Worm (Caenorhabditis elegans) whole organism, young adult: ENCODE results near the gene sid-3.

Source experiments
- B0019.2 ChIP-seq: fragments of 200-800 bp; sonication (Bioruptor generic); conservative IDR thresholded peaks from 2 replicates; pipeline ENCODE4 v1.3.6; 2022; ENCODE audit warnings: missing genetic modification reagents, missing genetic modification characterization, missing compliant biosample characterization
- B0261.1 ChIP-seq: sonication (generic microtip); optimal IDR thresholded peaks from 2 replicates; lab custom pipeline; 2016; ENCODE audit warnings: mild to moderate bottlenecking, missing genetic modification characterization, moderate library complexity, missing compliant biosample characterization
- F23B12.7 ChIP-seq: sonication (generic microtip); optimal IDR thresholded peaks from 2 replicates; lab custom pipeline; 2017; ENCODE audit warnings: missing genetic modification characterization, mild to moderate bottlenecking, missing compliant biosample characterization, antibody characterized with exemption, moderate library complexity; ENCODE audit not compliant: insufficient read depth
- F49E8.2 ChIP-seq: sonication (generic microtip); optimal IDR thresholded peaks from 3 replicates; lab custom pipeline; 2017; ENCODE audit warnings: missing genetic modification characterization, mild to moderate bottlenecking, missing compliant biosample characterization, antibody characterized with exemption, moderate library complexity; ENCODE audit not compliant: insufficient read depth
- F57A8.1 ChIP-seq: fragments of 200-800 bp; sonication (Bioruptor generic); optimal IDR thresholded peaks from 2 replicates; lab custom pipeline; 2018; ENCODE audit warnings: mild to moderate bottlenecking, missing genetic modification characterization, moderate library complexity, missing compliant biosample characterization
- F57C9.4 ChIP-seq: sonication (generic microtip); optimal IDR thresholded peaks from 2 replicates; lab custom pipeline; 2017; ENCODE audit warnings: mild to moderate bottlenecking, missing genetic modification characterization, missing compliant biosample characterization
- T26A5.8 ChIP-seq: sonication (generic microtip); optimal IDR thresholded peaks from 2 replicates; lab custom pipeline; 2016; ENCODE audit warnings: missing genetic modification characterization, missing compliant biosample characterization
- Y53F4B.3 ChIP-seq: fragments of 200-800 bp; sonication (Bioruptor generic); IDR thresholded peaks from 2 replicates; pipeline ENCODE4 v1.3.6; 2022; ENCODE audit warnings: missing genetic modification reagents, missing genetic modification characterization, missing compliant biosample characterization
- Y95B8A.8 ChIP-seq: fragments of 200-800 bp; sonication (Bioruptor generic); IDR thresholded peaks from 2 replicates; pipeline ENCODE4 v1.3.6; 2022; ENCODE audit warnings: missing genetic modification reagents, missing genetic modification characterization, missing compliant biosample characterization
- ZK185.1 ChIP-seq: sonication (generic microtip); optimal IDR thresholded peaks from 2 replicates; lab custom pipeline; 2016; ENCODE audit warnings: mild to moderate bottlenecking, missing genetic modification characterization, missing compliant biosample characterization; ENCODE audit not compliant: poor library complexity, severe bottlenecking
- attf-5 ChIP-seq: fragments of 200-800 bp; sonication (Bioruptor generic); optimal IDR thresholded peaks from 2 replicates; lab custom pipeline; 2018; ENCODE audit warnings: mild to moderate bottlenecking, missing genetic modification characterization, missing compliant biosample characterization
- ccch-3 ChIP-seq: fragments of 200-800 bp; sonication (Bioruptor generic); optimal IDR thresholded peaks from 2 replicates; lab custom pipeline; 2018; ENCODE audit warnings: mild to moderate bottlenecking, missing genetic modification characterization, missing compliant biosample characterization
- cebp-1 ChIP-seq, 2 experiments: fragments of 200-800 bp in 1 of 2; sonication (Bioruptor generic) in 1 of 2; sonication (generic microtip) in 1 of 2; IDR thresholded peaks in 1 of 2; optimal IDR thresholded peaks in 1 of 2; 2 replicates each; pipeline versions ENCODE4 v1.3.6 to Lab custom; 2017 to 2022; ENCODE audit warnings: missing compliant biosample characterization in 2 of 2, missing genetic modification characterization in 2 of 2, mild to moderate bottlenecking in 1 of 2, missing genetic modification reagents in 1 of 2, moderate library complexity in 1 of 2
- ceh-100 ChIP-seq: fragments of 200-800 bp; sonication (Bioruptor generic); IDR thresholded peaks from 2 replicates; pipeline ENCODE4 v1.3.6; 2022; ENCODE audit warnings: missing genetic modification reagents, missing genetic modification characterization, missing compliant biosample characterization
- ceh-40 ChIP-seq: fragments of 200-800 bp; sonication (Bioruptor generic); IDR thresholded peaks from 2 replicates; pipeline ENCODE4 v1.3.6; 2022; ENCODE audit warnings: missing genetic modification characterization, missing compliant biosample characterization
- egl-18 ChIP-seq: fragments of 200-800 bp; sonication (Bioruptor generic); IDR thresholded peaks from 2 replicates; pipeline ENCODE4 v1.3.6; 2022; ENCODE audit warnings: missing genetic modification reagents, missing genetic modification characterization, missing compliant biosample characterization
- egl-44 ChIP-seq: fragments of 200-800 bp; sonication (Bioruptor generic); IDR thresholded peaks from 2 replicates; pipeline ENCODE4 v1.3.6; 2022; ENCODE audit warnings: missing genetic modification reagents, missing genetic modification characterization, missing compliant biosample characterization
- egrh-3 ChIP-seq: fragments of 200-800 bp; sonication (Bioruptor generic); IDR thresholded peaks from 2 replicates; pipeline ENCODE4 v1.3.6; 2022; ENCODE audit warnings: missing genetic modification reagents, missing genetic modification characterization, missing compliant biosample characterization
- ekl-4 ChIP-seq: fragments of 200-800 bp; sonication (Bioruptor generic); IDR thresholded peaks from 2 replicates; pipeline ENCODE4 v1.3.6; 2022; ENCODE audit warnings: missing genetic modification reagents, missing genetic modification characterization, missing compliant biosample characterization
- him-1 ChIP-seq: sonication (generic microtip); optimal IDR thresholded peaks from 2 replicates; lab custom pipeline; 2016; ENCODE audit warnings: missing genotype, missing genetic modification reagents, missing genetic modification characterization, missing compliant biosample characterization
- hmg-20 ChIP-seq: fragments of 200-800 bp; sonication (Bioruptor generic); IDR thresholded peaks from 2 replicates; pipeline ENCODE4 v1.3.6; 2022; ENCODE audit warnings: missing genetic modification reagents, missing genetic modification characterization, missing compliant biosample characterization
- let-526 ChIP-seq: fragments of 200-800 bp; sonication (Bioruptor generic); IDR thresholded peaks from 2 replicates; pipeline ENCODE4 v1.3.6; 2022; ENCODE audit warnings: missing genetic modification reagents, missing genetic modification characterization, missing compliant biosample characterization
- lin-26 ChIP-seq: fragments of 200-800 bp; sonication (Bioruptor generic); IDR thresholded peaks from 2 replicates; pipeline ENCODE4 v1.3.6; 2022; ENCODE audit warnings: missing genetic modification reagents, missing genetic modification characterization, missing compliant biosample characterization
- lin-54 ChIP-seq: fragments of 200-800 bp; sonication (Bioruptor generic); optimal IDR thresholded peaks from 2 replicates; lab custom pipeline; 2018; ENCODE audit warnings: mild to moderate bottlenecking, missing genetic modification characterization, missing compliant biosample characterization
- lsl-1 ChIP-seq: fragments of 200-800 bp; sonication (Bioruptor generic); optimal IDR thresholded peaks from 2 replicates; lab custom pipeline; 2018; ENCODE audit warnings: mild to moderate bottlenecking, missing genetic modification characterization, moderate library complexity, missing compliant biosample characterization
- lsy-27 ChIP-seq: sonication (generic microtip); optimal IDR thresholded peaks from 2 replicates; lab custom pipeline; 2017; ENCODE audit warnings: missing genetic modification characterization, mild to moderate bottlenecking, missing compliant biosample characterization, antibody characterized with exemption, missing genotype, borderline replicate concordance; ENCODE audit not compliant: insufficient read depth
- madf-3 ChIP-seq: fragments of 200-800 bp; sonication (Bioruptor generic); IDR thresholded peaks from 2 replicates; pipeline ENCODE4 v1.3.6; 2022; ENCODE audit warnings: missing genetic modification reagents, missing genetic modification characterization, missing compliant biosample characterization
- madf-6 ChIP-seq: fragments of 200-800 bp; sonication (Bioruptor generic); IDR thresholded peaks from 2 replicates; pipeline ENCODE4 v1.3.6; 2022; ENCODE audit warnings: missing genetic modification reagents, missing genetic modification characterization, missing compliant biosample characterization
- nfya-2 ChIP-seq: fragments of 200-800 bp; sonication (Bioruptor generic); IDR thresholded peaks from 2 replicates; pipeline ENCODE4 v1.3.6; 2022; ENCODE audit warnings: missing genetic modification reagents, missing genetic modification characterization, missing compliant biosample characterization
- nhr-80 ChIP-seq: sonication (generic microtip); optimal IDR thresholded peaks from 2 replicates; lab custom pipeline; 2016; ENCODE audit warnings: missing genetic modification characterization, missing compliant biosample characterization
- nhr-90 ChIP-seq: sonication (generic microtip); optimal IDR thresholded peaks from 2 replicates; lab custom pipeline; 2016; ENCODE audit warnings: missing genotype, mild to moderate bottlenecking, missing genetic modification characterization, missing compliant biosample characterization
- rec-8 ChIP-seq, 2 experiments: sonication (generic microtip); optimal IDR thresholded peaks; 2 replicates each; lab custom pipeline; 2016; ENCODE audit warnings: mild to moderate bottlenecking in 2 of 2, missing genetic modification characterization in 2 of 2, missing genetic modification reagents in 2 of 2, missing genotype in 2 of 2, missing biosample characterization in 1 of 2, missing compliant biosample characterization in 1 of 2, moderate library complexity in 1 of 2
- rpc-1 ChIP-seq, 2 experiments: fragments of 150-350 bp in 1 of 2; sonication (generic microtip) in 1 of 2; optimal IDR thresholded peaks; 2 replicates each; lab custom pipeline; 2014 to 2018; ENCODE audit warnings: missing biosample characterization in 1 of 2, missing genetic modification characterization in 1 of 2, missing genetic modification reagents in 1 of 2, missing genotype in 1 of 2
- sea-2 ChIP-seq: fragments of 200-800 bp; sonication (Bioruptor generic); IDR thresholded peaks from 2 replicates; pipeline ENCODE4 v1.3.6; 2022; ENCODE audit warnings: missing genetic modification characterization, missing compliant biosample characterization
- snpc-1.3 ChIP-seq: sonication (generic microtip); optimal IDR thresholded peaks from 2 replicates; lab custom pipeline; 2017; ENCODE audit warnings: missing genetic modification characterization, mild to moderate bottlenecking, missing compliant biosample characterization, antibody characterized with exemption, moderate library complexity, missing genotype, missing genetic modification reagents; ENCODE audit not compliant: insufficient read depth
- tbp1 ChIP-seq: fragments of 200-800 bp; sonication (Bioruptor generic); optimal IDR thresholded peaks from 2 replicates; lab custom pipeline; 2018; ENCODE audit warnings: mild to moderate bottlenecking, missing genetic modification characterization, missing compliant biosample characterization
- tbx-9 ChIP-seq: sonication (generic microtip); optimal IDR thresholded peaks from 2 replicates; lab custom pipeline; 2016; ENCODE audit warnings: borderline replicate concordance, missing genetic modification characterization, inconsistent platforms, missing compliant biosample characterization
- unc-130 ChIP-seq: sonication (generic microtip); optimal IDR thresholded peaks from 2 replicates; lab custom pipeline; 2016; ENCODE audit warnings: missing genetic modification reagents, missing genetic modification characterization, missing compliant biosample characterization
- zfh-2 ChIP-seq: fragments of 200-800 bp; sonication (Bioruptor generic); conservative IDR thresholded peaks from 2 replicates; pipeline ENCODE4 v1.3.6; 2022; ENCODE audit warnings: missing genetic modification reagents, missing genetic modification characterization, missing compliant biosample characterization
- ztf-26 ChIP-seq: sonication (generic microtip); optimal IDR thresholded peaks from 2 replicates; lab custom pipeline; 2017; ENCODE audit warnings: missing genetic modification characterization, missing compliant biosample characterization

Gene sid-3

DNA sequence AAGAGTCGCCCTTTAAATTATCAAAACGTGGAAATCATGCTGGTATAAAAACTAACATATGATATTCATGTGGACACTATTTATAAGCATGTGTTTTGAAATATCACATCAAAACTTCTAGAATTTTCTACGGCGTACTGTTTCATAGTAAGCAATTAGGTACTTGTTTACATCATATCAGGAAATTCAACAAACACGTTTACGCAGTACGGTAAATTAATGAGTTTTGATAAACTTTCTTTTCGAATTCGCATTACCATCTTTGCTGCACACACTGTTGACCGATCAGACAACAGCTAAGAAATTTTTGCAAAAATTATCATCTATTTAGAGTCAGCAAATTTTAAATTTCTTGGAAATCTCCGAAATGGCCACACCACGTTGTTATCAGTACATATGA lies 45.7 kb upstream of the sid-3 start:
- TF ChIP-seq nhr-80 (tag; lab: Kevin White, UChicago), result peak; percentile 16
- TF ChIP-seq lin-26, result no peak
- TF ChIP-seq him-1 (tag; lab: Kevin White, UChicago), result no peak

DNA sequence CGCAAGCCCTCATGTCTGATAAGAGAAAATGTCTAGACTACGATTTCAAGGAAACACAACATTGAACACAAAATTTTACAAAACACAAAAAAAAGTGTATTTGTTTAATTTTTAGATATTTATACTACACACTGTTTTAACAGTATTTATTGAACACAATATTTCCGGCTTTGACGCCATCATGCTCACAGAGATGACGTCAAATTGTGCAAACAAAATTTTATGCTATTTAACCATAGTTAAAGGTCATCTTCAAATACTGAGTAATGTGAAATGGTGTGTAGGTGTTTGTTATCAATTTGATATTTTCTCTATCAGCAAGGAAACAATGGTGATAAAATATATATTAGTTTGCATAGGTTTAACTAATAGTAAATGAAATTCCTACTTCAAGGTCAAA lies 39.6 kb upstream of the sid-3 start:
- peak; percentile 50 for TF ChIP-seq nhr-80 (tag; lab: Kevin White, UChicago)
- TF ChIP-seq ztf-26, result no peak
- no peak for TF ChIP-seq cebp-1 (GFP tag; IDR thresholded peaks at IDR 0.05; lab: Robert Waterston, UW)
- TF ChIP-seq cebp-1 (tag; optimal IDR thresholded peaks at IDR 0.05; lab: Kevin White, UChicago), result peak; percentile 44

ce11 chrX:17149877-17150490 lies 36.2 kb upstream of the sid-3 start, which contains the start of gene T23C6.4:
Gene T23C6.4, minus strand, starts transcription at chrX:17149927.
- TF ChIP-seq hmg-20 (GFP tag; lab: Robert Waterston, UW), result no peak
- TF ChIP-seq F49E8.2 (tag; lab: Kevin White, UChicago), result no peak
- TF ChIP-seq F23B12.7, result no peak
- no peak for TF ChIP-seq lin-54 (GFP tag; lab: Kevin White, UChicago)
- no peak for TF ChIP-seq egl-44 (GFP tag; lab: Robert Waterston, UW)
- no peak for TF ChIP-seq lsl-1
- no peak for TF ChIP-seq sea-2 (GFP tag; lab: Robert Waterston, UW)
- TF ChIP-seq ccch-3, result no peak
- TF ChIP-seq Y95B8A.8 (GFP tag; lab: Robert Waterston, UW), result no peak
- TF ChIP-seq tbp1, result no peak

DNA sequence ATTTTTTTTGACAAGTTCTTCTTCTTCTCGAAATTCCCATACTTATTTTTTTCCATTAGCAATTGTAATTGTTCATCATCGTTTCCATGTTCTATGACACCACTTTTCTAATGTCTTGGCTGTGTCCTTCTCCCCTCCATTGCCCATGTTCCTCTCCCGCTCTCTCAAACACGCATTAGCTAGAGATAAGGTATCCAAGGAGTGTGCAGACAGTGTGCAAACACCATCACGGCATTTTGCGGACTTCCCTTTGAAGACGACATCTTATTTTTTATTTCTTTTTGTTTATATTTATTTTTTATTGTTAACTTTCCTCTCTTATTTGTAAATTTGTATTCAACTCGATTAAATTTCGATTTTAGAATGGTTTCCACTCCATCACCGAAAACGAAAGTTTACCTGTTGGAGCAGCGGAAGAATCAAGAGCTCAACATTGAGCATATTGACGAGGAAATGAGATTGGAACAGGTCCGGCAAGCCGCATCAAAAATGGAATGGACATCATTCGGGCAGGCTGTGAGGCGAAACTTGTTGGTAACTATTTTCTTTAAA lies 34.9 kb upstream of the sid-3 start, which contains the start of gene mdt-1.2:
TSS of gene mdt-1.2 (plus strand) at position 363 of the 552 bp plus-strand sequence.
- no peak for TF ChIP-seq him-1 (tag; lab: Kevin White, UChicago)
- TF ChIP-seq B0019.2, result no peak
- TF ChIP-seq Y53F4B.3 (GFP tag; lab: Robert Waterston, UW), result no peak
- no peak for TF ChIP-seq egl-18 (GFP tag; lab: Robert Waterston, UW)
- TF ChIP-seq ceh-100 (GFP tag; lab: Robert Waterston, UW), result no peak
- no peak for TF ChIP-seq F57C9.4 (tag; lab: Kevin White, UChicago)
- TF ChIP-seq rec-8 (tag; optimal IDR thresholded peaks at IDR 0.05; lab: Kevin White, UChicago), result no peak
- TF ChIP-seq snpc-1.3 (tag; lab: Kevin White, UChicago), result no peak
- TF ChIP-seq F57A8.1 (GFP tag; lab: Kevin White, UChicago), result no peak
- TF ChIP-seq B0261.1 (tag; lab: Kevin White, UChicago), result no peak
- TF ChIP-seq rpc-1 (optimal IDR thresholded peaks at IDR 0.05; lab: Kevin White, UChicago), result no peak
- no peak for TF ChIP-seq rpc-1 (tag; optimal IDR thresholded peaks at IDR 0.05; lab: Kevin White, UChicago)
- TF ChIP-seq tbx-9 (tag; lab: Kevin White, UChicago), result no peak
- no peak for TF ChIP-seq madf-6 (GFP tag; lab: Robert Waterston, UW)
- TF ChIP-seq F23B12.7, result no peak
- TF ChIP-seq lsy-27 (tag; lab: Kevin White, UChicago), result no peak
- TF ChIP-seq nhr-80 (tag; lab: Kevin White, UChicago), result no peak
- TF ChIP-seq T26A5.8 (tag; lab: Kevin White, UChicago), result no peak
- TF ChIP-seq unc-130 (GFP tag; lab: Kevin White, UChicago), result no peak
- no peak for TF ChIP-seq ceh-40
- no peak for TF ChIP-seq zfh-2
- no peak for TF ChIP-seq attf-5
- TF ChIP-seq nfya-2 (GFP tag; lab: Robert Waterston, UW), result no peak
- TF ChIP-seq egl-44 (GFP tag; lab: Robert Waterston, UW), result no peak
- TF ChIP-seq lin-26, result 0 out of 2 replicates have a peak, but pooled peaks have one; percentile 27
- no peak for TF ChIP-seq madf-3 (GFP tag; lab: Robert Waterston, UW)
- no peak for TF ChIP-seq egrh-3 (GFP tag; lab: Robert Waterston, UW)
- TF ChIP-seq nhr-90 (tag; lab: Kevin White, UChicago), result no peak
- no peak for TF ChIP-seq let-526 (GFP tag; lab: Robert Waterston, UW)
- TF ChIP-seq Y95B8A.8 (GFP tag; lab: Robert Waterston, UW), result no peak
- TF ChIP-seq ZK185.1, result peak; percentile 60
- 0 out of 2 replicates have a peak, but pooled peaks have one; percentile 25 for TF ChIP-seq ekl-4 (GFP tag; lab: Robert Waterston, UW)
